Worm (Caenorhabditis elegans) whole organism, L2 larva: ENCODE data around the gene sru-37.

Experiments used
- F13H6.1 ChIP-seq: sonication (generic microtip); optimal IDR thresholded peaks from 2 replicates; lab custom pipeline; 2016; ENCODE audit warnings: missing genetic modification characterization, missing compliant biosample characterization
- aly-2 ChIP-seq: fragments of 150-350 bp; optimal IDR thresholded peaks from 2 replicates; lab custom pipeline; 2014; ENCODE audit warnings: missing biosample characterization, missing genetic modification characterization
- ama-1 ChIP-seq: fragments of 150-350 bp; optimal IDR thresholded peaks from 2 replicates; lab custom pipeline; 2018; ENCODE audit warnings: inconsistent platforms
- blmp-1 ChIP-seq: sonication (generic microtip); optimal IDR thresholded peaks from 2 replicates; lab custom pipeline; 2017; ENCODE audit warnings: missing genetic modification characterization, mild to moderate bottlenecking, missing compliant biosample characterization, antibody characterized with exemption, moderate library complexity; ENCODE audit not compliant: insufficient read depth
- ceh-82 ChIP-seq: fragments of 150-350 bp; optimal IDR thresholded peaks from 2 replicates; lab custom pipeline; 2014; ENCODE audit warnings: missing biosample characterization, missing genetic modification characterization
- dmd-4 ChIP-seq: sonication (generic microtip); optimal IDR thresholded peaks from 2 replicates; lab custom pipeline; 2017; ENCODE audit warnings: missing biosample characterization, missing genetic modification characterization
- fos-1 ChIP-seq: fragments of 150-350 bp; optimal IDR thresholded peaks from 2 replicates; lab custom pipeline; 2014; ENCODE audit warnings: missing biosample characterization, missing genetic modification characterization
- lin-39 ChIP-seq: fragments of 150-350 bp; optimal IDR thresholded peaks from 2 replicates; lab custom pipeline; 2014; ENCODE audit warnings: missing biosample characterization, missing genetic modification reagents, missing genetic modification characterization
- lsy-2 ChIP-seq, 2 experiments: fragments of 150-350 bp in 1 of 2; sonication (generic microtip) in 1 of 2; optimal IDR thresholded peaks; 2 replicates each; lab custom pipeline; 2014 to 2017; ENCODE audit warnings: missing biosample characterization in 2 of 2, missing genetic modification characterization in 2 of 2
- mab-5 ChIP-seq: fragments of 150-350 bp; optimal IDR thresholded peaks from 2 replicates; lab custom pipeline; 2014; ENCODE audit warnings: missing biosample characterization, missing genetic modification characterization
- nhr-12 ChIP-seq: fragments of 150-350 bp; optimal IDR thresholded peaks from 2 replicates; lab custom pipeline; 2014; ENCODE audit warnings: missing biosample characterization, missing genetic modification characterization
- skn-1 ChIP-seq: sonication (generic microtip); optimal IDR thresholded peaks from 2 replicates; lab custom pipeline; 2017; ENCODE audit warnings: missing biosample characterization, missing genetic modification characterization
- snpc-4 ChIP-seq: fragments of 150-350 bp; optimal IDR thresholded peaks from 2 replicates; lab custom pipeline; 2014; ENCODE audit warnings: missing biosample characterization, missing genetic modification characterization
- zag-1 ChIP-seq: fragments of 150-350 bp; optimal IDR thresholded peaks from 2 replicates; lab custom pipeline; 2014; ENCODE audit warnings: missing biosample characterization, missing genetic modification characterization

ce11 chrV:9833900-9834299 lies 28.6 kb downstream of the sru-37 start, which contains the start of gene sru-40:
- no peak for TF ChIP-seq zag-1 (tag; lab: Kevin White, UChicago)
- no peak for TF ChIP-seq fos-1 (tag; lab: Kevin White, UChicago)
- TF ChIP-seq lsy-2 (tag; optimal IDR thresholded peaks at IDR 0.05; lab: Kevin White, UChicago): no peak
- no peak for TF ChIP-seq lin-39 (tag; lab: Kevin White, UChicago)
- no peak for TF ChIP-seq ama-1 (lab: Kevin White, UChicago)
- no peak for TF ChIP-seq nhr-12 (tag; lab: Kevin White, UChicago)
- TF ChIP-seq snpc-4 (tag; lab: Kevin White, UChicago): no peak
- no peak for TF ChIP-seq F13H6.1 (tag; lab: Kevin White, UChicago)
- TF ChIP-seq aly-2 (tag; lab: Kevin White, UChicago): no peak
- TF ChIP-seq ceh-82 (tag; lab: Kevin White, UChicago): no peak
- no peak for TF ChIP-seq mab-5 (tag; lab: Kevin White, UChicago)
- no peak for TF ChIP-seq dmd-4 (tag; lab: Kevin White, UChicago)
- TF ChIP-seq skn-1: no peak
- TF ChIP-seq blmp-1 (tag; lab: Kevin White, UChicago): no peak
